Fruit fly (Drosophila melanogaster) whole organism, wandering third instar larva: Measurements from ENCODE around the gene WASp.

Experiments
- Abd-B ChIP-seq: fragments of >200 bp; optimal IDR thresholded peaks from 2 replicates; lab custom pipeline; 2017; ENCODE audit warnings: missing biosample characterization, missing genetic modification characterization
- CG32264 ChIP-seq: fragments of 200-800 bp; sonication (Bioruptor generic); optimal IDR thresholded peaks from 2 replicates; lab custom pipeline; 2016; ENCODE audit warnings: missing biosample characterization, missing genetic modification characterization
- N ChIP-seq: fragments of >200 bp; optimal IDR thresholded peaks from 2 replicates; lab custom pipeline; 2018; ENCODE audit warnings: missing biosample characterization, missing external identifiers, missing genetic modification characterization
- br ChIP-seq: fragments of 200-800 bp; sonication (Bioruptor generic); optimal IDR thresholded peaks from 2 replicates; lab custom pipeline; 2016; ENCODE audit warnings: missing biosample characterization, missing genetic modification characterization
- lola ChIP-seq: fragments of >200 bp; optimal IDR thresholded peaks from 2 replicates; lab custom pipeline; 2017; ENCODE audit warnings: missing biosample characterization, missing genetic modification characterization
- sage ChIP-seq: fragments of 200-800 bp; sonication (Bioruptor generic); optimal IDR thresholded peaks from 2 replicates; lab custom pipeline; 2016; ENCODE audit warnings: missing biosample characterization, mild to moderate bottlenecking, missing genetic modification characterization
- woc ChIP-seq: sonication (Bioruptor generic); optimal IDR thresholded peaks from 2 replicates; lab custom pipeline; 2016; ENCODE audit warnings: missing biosample characterization, mild to moderate bottlenecking, missing genetic modification characterization

DNA sequence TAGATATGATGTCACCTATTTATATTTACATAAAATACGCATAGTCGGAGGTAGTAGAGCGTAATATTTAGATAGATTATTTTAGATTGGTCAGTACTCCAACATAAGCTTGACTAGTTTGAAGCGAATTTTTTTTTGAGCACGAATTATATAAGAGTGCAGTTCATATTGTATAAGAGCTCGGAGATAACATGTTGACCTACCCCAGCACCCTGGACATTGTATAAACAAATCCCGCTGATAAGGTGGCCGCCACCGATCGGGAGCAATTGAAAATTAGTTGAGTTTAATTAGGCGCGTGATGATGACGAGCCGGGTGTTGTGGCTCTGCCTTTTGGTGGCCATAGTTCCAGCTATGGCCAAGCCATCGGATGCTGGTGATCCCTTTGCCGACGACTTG, 43.5 kb upstream of the WASp start, which contains the start of gene Nepl18:
- TF ChIP-seq woc (GFP tag; lab: Kevin White, UChicago): no peak
- TF ChIP-seq N (GFP tag; lab: Kevin White, UChicago): no peak
- no peak for TF ChIP-seq lola
- no peak for TF ChIP-seq br (GFP tag; lab: Kevin White, UChicago)
- no peak for TF ChIP-seq Abd-B (GFP tag; lab: Kevin White, UChicago)
- TF ChIP-seq sage: no peak
- TF ChIP-seq CG32264: no peak
